Fruit fly (Drosophila melanogaster) whole organism, pupa: ENCODE data around the gene Hmt4-20.

Experiments
- CG10348 ChIP-seq: fragments of 200-800 bp; sonication (Bioruptor generic); IDR thresholded peaks from 2 replicates; pipeline ENCODE4 v1.3.6; 2022; ENCODE audit warnings: missing biosample characterization, missing genetic modification characterization
- CG12605 ChIP-seq: fragments of 200-800 bp; sonication (Bioruptor generic); IDR thresholded peaks from 2 replicates; pipeline ENCODE4 v1.3.6; 2022; ENCODE audit warnings: missing biosample characterization, missing genetic modification characterization
- CG13204 ChIP-seq: fragments of 200-800 bp; sonication (Bioruptor generic); optimal IDR thresholded peaks from 2 replicates; lab custom pipeline; 2018; ENCODE audit warnings: missing biosample characterization, mild to moderate bottlenecking, missing genetic modification characterization, moderate library complexity
- CG14655 ChIP-seq: fragments of 200-800 bp; sonication (Bioruptor generic); optimal IDR thresholded peaks from 3 replicates; lab custom pipeline; 2017; ENCODE audit warnings: mild to moderate bottlenecking, missing biosample characterization, missing genetic modification reagents, missing genetic modification characterization
- CG15710 ChIP-seq: fragments of 200-800 bp; sonication (Bioruptor generic); optimal IDR thresholded peaks from 2 replicates; lab custom pipeline; 2018; ENCODE audit warnings: missing biosample characterization, mild to moderate bottlenecking, missing genetic modification characterization, moderate library complexity
- CG17806 ChIP-seq: fragments of 200-800 bp; sonication (Bioruptor generic); optimal IDR thresholded peaks from 2 replicates; lab custom pipeline; 2018; ENCODE audit warnings: missing biosample characterization, mild to moderate bottlenecking, missing genetic modification characterization, moderate library complexity
- CG32121 ChIP-seq: fragments of 200-800 bp; sonication (Bioruptor generic); IDR thresholded peaks from 2 replicates; pipeline ENCODE4 v1.3.6; 2022; ENCODE audit warnings: missing biosample characterization, missing genetic modification characterization
- CG34367 ChIP-seq: fragments of 200-800 bp; sonication (Bioruptor generic); optimal IDR thresholded peaks from 2 replicates; lab custom pipeline; 2018; ENCODE audit warnings: missing biosample characterization, mild to moderate bottlenecking, missing genetic modification characterization
- CG4496 ChIP-seq: fragments of 200-800 bp; sonication (Bioruptor generic); IDR thresholded peaks from 3 replicates; pipeline ENCODE4 v1.3.6; 2022; ENCODE audit warnings: missing biosample characterization, missing genetic modification characterization
- CG8159 ChIP-seq: fragments of 200-800 bp; sonication (Bioruptor generic); optimal IDR thresholded peaks from 3 replicates; lab custom pipeline; 2018; ENCODE audit warnings: missing biosample characterization, mild to moderate bottlenecking, missing genetic modification characterization, moderate library complexity
- CG8301 ChIP-seq: fragments of 200-800 bp; sonication (Bioruptor generic); optimal IDR thresholded peaks from 2 replicates; lab custom pipeline; 2018; ENCODE audit warnings: missing biosample characterization, mild to moderate bottlenecking, missing genetic modification characterization
- CG9948 ChIP-seq: fragments of 200-800 bp; sonication (Bioruptor generic); optimal IDR thresholded peaks from 2 replicates; lab custom pipeline; 2018; ENCODE audit warnings: missing biosample characterization, mild to moderate bottlenecking, missing genetic modification characterization, moderate library complexity
- D1 ChIP-seq: fragments of 200-800 bp; sonication (Bioruptor generic); optimal IDR thresholded peaks from 2 replicates; lab custom pipeline; 2018; ENCODE audit warnings: missing biosample characterization, mild to moderate bottlenecking, missing genetic modification characterization, moderate library complexity
- EcR ChIP-seq: fragments of 200-800 bp; sonication (Bioruptor generic); optimal IDR thresholded peaks from 3 replicates; lab custom pipeline; 2019; ENCODE audit warnings: missing biosample characterization, missing genetic modification characterization, mild to moderate bottlenecking, moderate library complexity, missing genetic modification reagents
- Ets98B ChIP-seq: fragments of 200-800 bp; sonication (Bioruptor generic); IDR thresholded peaks from 2 replicates; pipeline ENCODE4 v1.3.6; 2022; ENCODE audit warnings: missing biosample characterization, missing genetic modification characterization
- Pif1A ChIP-seq: fragments of 200-800 bp; sonication (Bioruptor generic); optimal IDR thresholded peaks from 3 replicates; lab custom pipeline; 2016; ENCODE audit warnings: missing biosample characterization, missing genetic modification characterization
- Pif1B ChIP-seq: fragments of 200-800 bp; sonication (Bioruptor generic); optimal IDR thresholded peaks from 3 replicates; lab custom pipeline; 2016; ENCODE audit warnings: missing biosample characterization, missing genetic modification characterization
- Snoo ChIP-seq: fragments of 200-800 bp; sonication (Bioruptor generic); optimal IDR thresholded peaks from 3 replicates; lab custom pipeline; 2017; ENCODE audit warnings: missing biosample characterization, mild to moderate bottlenecking, missing genetic modification characterization, inconsistent platforms
- fd96Ca ChIP-seq: fragments of 200-800 bp; sonication (Bioruptor generic); IDR thresholded peaks from 3 replicates; pipeline ENCODE4 v1.3.6; 2022; ENCODE audit warnings: missing biosample characterization, missing genetic modification characterization
- gl ChIP-seq: fragments of 200-800 bp; sonication (Bioruptor generic); optimal IDR thresholded peaks from 2 replicates; lab custom pipeline; 2018; ENCODE audit warnings: missing biosample characterization, mild to moderate bottlenecking, missing genetic modification characterization
- rn ChIP-seq: fragments of 200-800 bp; sonication (Bioruptor generic); IDR thresholded peaks from 2 replicates; pipeline ENCODE4 v1.3.6; 2022; ENCODE audit warnings: missing biosample characterization, missing genetic modification characterization

The Hmt4-20 gene

DNA sequence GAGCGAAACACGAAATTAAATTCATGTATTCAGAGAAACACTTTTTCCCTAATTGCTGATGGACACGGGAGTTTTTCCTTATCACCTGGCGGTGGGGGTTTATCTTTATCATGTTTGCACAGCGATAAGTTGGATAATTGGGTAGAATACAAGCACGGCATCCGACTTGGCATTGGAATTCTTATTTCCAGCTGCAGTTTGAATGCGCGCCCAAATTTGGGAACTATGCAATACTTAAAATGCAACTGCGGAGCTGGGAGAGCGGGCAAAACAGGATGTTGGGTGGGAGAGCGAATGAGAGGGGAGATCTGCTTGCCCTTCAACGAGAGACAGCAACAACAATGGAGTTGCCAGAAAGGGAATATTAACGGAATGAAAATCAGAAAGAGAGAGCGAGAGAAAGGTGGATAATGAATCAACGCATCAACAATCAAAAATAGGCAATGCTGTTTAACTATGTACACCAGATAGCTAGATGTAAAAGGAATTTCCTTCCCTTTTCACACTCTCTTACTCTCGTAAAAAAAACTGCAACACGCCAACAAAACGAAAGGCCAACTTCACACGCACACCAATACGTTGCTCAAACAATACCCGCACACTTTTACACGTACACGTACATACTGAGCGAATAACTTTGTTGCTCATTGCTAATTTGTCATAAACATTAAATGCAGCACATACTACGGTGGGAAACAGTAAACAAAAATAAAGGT lies 38.9 kb downstream of the Hmt4-20 start:
- TF ChIP-seq CG9948 (tag; lab: Kevin White, UChicago), result no peak
- no peak for TF ChIP-seq CG13204 (GFP tag; lab: Kevin White, UChicago)
- TF ChIP-seq Pif1A (GFP tag; lab: Kevin White, UChicago), result no peak
- no peak for TF ChIP-seq CG34367 (tag; lab: Kevin White, UChicago)
- no peak for TF ChIP-seq CG17806
- TF ChIP-seq CG12605 (GFP tag; lab: Robert Waterston, UW), result no peak
- TF ChIP-seq CG4496 (GFP tag; lab: Robert Waterston, UW), result 0 out of 3 replicates have a peak, but pooled peaks have one; percentile 22
- TF ChIP-seq CG14655 (GFP tag; lab: Kevin White, UChicago), result no peak
- peak; percentile 5 for TF ChIP-seq Snoo
- TF ChIP-seq Ets98B (GFP tag; lab: Robert Waterston, UW), result no peak
- no peak for TF ChIP-seq EcR (GFP tag; lab: Kevin White, UChicago)

DNA sequence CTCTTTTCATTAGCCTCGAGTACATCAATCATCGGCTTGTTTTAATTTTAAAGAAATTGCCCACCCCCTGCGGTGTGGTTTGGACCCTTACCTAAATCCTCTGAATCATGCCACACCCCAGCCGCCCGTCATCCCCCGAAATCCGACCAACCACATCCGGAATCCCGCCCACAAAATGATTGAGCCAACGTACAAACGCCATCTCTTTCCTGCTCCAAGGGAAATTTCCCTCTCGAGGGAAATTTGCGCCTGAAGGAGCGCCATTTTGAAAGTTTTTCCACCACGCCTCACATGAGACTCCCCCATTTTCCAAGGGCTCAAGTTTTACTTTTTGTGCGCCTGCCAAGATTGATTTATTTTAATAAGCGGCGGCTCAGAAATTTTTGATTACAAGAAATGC lies 45.8 kb downstream of the Hmt4-20 start:
- no peak for TF ChIP-seq fd96Ca (GFP tag; lab: Robert Waterston, UW)
- no peak for TF ChIP-seq CG8301 (tag; lab: Kevin White, UChicago)
- no peak for TF ChIP-seq CG15710 (tag; lab: Kevin White, UChicago)
- no peak for TF ChIP-seq CG4496 (GFP tag; lab: Robert Waterston, UW)
- no peak for TF ChIP-seq CG12605 (GFP tag; lab: Robert Waterston, UW)
- TF ChIP-seq CG14655 (GFP tag; lab: Kevin White, UChicago), result no peak
- TF ChIP-seq CG32121 (GFP tag; lab: Robert Waterston, UW), result no peak
- TF ChIP-seq EcR (GFP tag; lab: Kevin White, UChicago), result no peak
- TF ChIP-seq CG10348 (GFP tag; lab: Robert Waterston, UW), result no peak
- TF ChIP-seq gl, result no peak
- TF ChIP-seq Pif1A (GFP tag; lab: Kevin White, UChicago), result no peak
- no peak for TF ChIP-seq CG8159 (tag; lab: Kevin White, UChicago)
- TF ChIP-seq, all 21 proteins: peak for 0

- TF ChIP-seq fd96Ca (GFP tag; lab: Robert Waterston, UW) (no peak), Pif1B (GFP tag; lab: Kevin White, UChicago) (no peak), CG12605 (GFP tag; lab: Robert Waterston, UW) (no peak), CG10348 (GFP tag; lab: Robert Waterston, UW) (no peak), CG14655 (GFP tag; lab: Kevin White, UChicago) (no peak), CG8159 (tag; lab: Kevin White, UChicago) (no peak), D1 (tag; lab: Kevin White, UChicago) (no peak), CG13204 (GFP tag; lab: Kevin White, UChicago) (no peak), rn (GFP tag; lab: Robert Waterston, UW) (no peak), CG4496 (GFP tag; lab: Robert Waterston, UW) (no peak), EcR (GFP tag; lab: Kevin White, UChicago) (no peak), CG17806 (no peak), CG9948 (tag; lab: Kevin White, UChicago) (no peak), Pif1A (GFP tag; lab: Kevin White, UChicago) (no peak), Ets98B (GFP tag; lab: Robert Waterston, UW) (no peak), CG32121 (GFP tag; lab: Robert Waterston, UW) (no peak), CG15710 (tag; lab: Kevin White, UChicago) (no peak), CG34367 (tag; lab: Kevin White, UChicago) (no peak), Snoo (no peak), CG8301 (tag; lab: Kevin White, UChicago) (no peak)
- TF ChIP-seq, all 21 proteins: peak for 0
Observed at dm6 chrX:601984-602383, 53.8 kb downstream of the Hmt4-20 start.

DNA sequence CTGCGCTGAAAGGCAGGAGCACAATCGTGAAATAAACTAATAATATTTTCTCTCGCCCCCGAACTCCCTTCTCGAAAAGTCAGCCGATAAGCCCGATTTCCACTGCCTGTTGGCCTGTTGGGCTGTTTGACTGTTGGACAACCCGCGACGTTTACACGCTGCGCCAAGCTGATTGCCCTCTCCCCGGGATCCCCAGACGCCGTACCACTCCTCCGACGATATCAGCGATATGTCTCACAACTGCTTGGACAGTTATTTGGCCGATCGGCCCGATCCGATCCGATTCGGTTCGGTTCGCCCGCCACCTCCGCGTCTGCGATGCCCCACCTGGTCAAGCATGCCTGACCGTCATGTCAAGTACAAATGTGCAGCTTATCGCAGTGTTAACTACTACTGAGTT lies 56.1 kb downstream of the Hmt4-20 start:
- TF ChIP-seq fd96Ca (GFP tag; lab: Robert Waterston, UW) (no peak), Snoo (no peak), CG8159 (tag; lab: Kevin White, UChicago) (no peak), CG17806 (no peak), Pif1A (GFP tag; lab: Kevin White, UChicago) (no peak), Pif1B (GFP tag; lab: Kevin White, UChicago) (no peak)
